Worm (Caenorhabditis elegans): Measurements from ENCODE around the gene F58A3.3.

Gene F58A3.3

ce11 chrX:11047183-11047582 lies 34.7 kb downstream of the F58A3.3 start, which contains the start of gene clc-1:
clc-1 (plus strand) TSS chrX:11047446.
- TF ChIP-seq hif-1 (tag; optimal IDR thresholded peaks at IDR 0.05): peak in 1 of 2 experiments; percentile 40
- peak; percentile 46 for TF ChIP-seq nhr-77 (tag; optimal IDR thresholded peaks at IDR 0.05)
- no peak for TF ChIP-seq unc-62 (GFP tag; optimal IDR thresholded peaks at IDR 0.05 in 1 of 2)
- no peak for TF ChIP-seq unc-62 (tag; optimal IDR thresholded peaks at IDR 0.05)
- peak; percentile 27 for TF ChIP-seq fos-1 (tag; optimal IDR thresholded peaks at IDR 0.05)
- peak; percentile 85 for TF ChIP-seq hlh-11 (tag; optimal IDR thresholded peaks at IDR 0.05)
- TF ChIP-seq nhr-41 (GFP tag; IDR thresholded peaks at IDR 0.05): no peak
- peak in 1 of 2 experiments; percentile 37 for TF ChIP-seq daf-16 (GFP tag; optimal IDR thresholded peaks at IDR 0.05)
- peak; percentile 87 for TF ChIP-seq daf-16 (tag; optimal IDR thresholded peaks at IDR 0.05)
- peak; percentile 73; the same call in 1 of the 2 replicates for TF ChIP-seq tra-1 (GFP tag; IDR thresholded peaks at IDR 0.05)
- TF ChIP-seq ceh-62 (tag; optimal IDR thresholded peaks at IDR 0.05): no peak
- peak; percentile 82 for TF ChIP-seq nhr-28 (tag; optimal IDR thresholded peaks at IDR 0.05)
- TF ChIP-seq php-3 (GFP tag; IDR thresholded peaks at IDR 0.05): peak; percentile 57
- TF ChIP-seq mep-1 (tag; optimal IDR thresholded peaks at IDR 0.05): peak; percentile 12
- no peak for TF ChIP-seq dmd-8 (GFP tag; IDR thresholded peaks at IDR 0.05)
- peak; percentile 15 for TF ChIP-seq nhr-48 (tag; optimal IDR thresholded peaks at IDR 0.05)
- no peak for TF ChIP-seq zip-11 (GFP tag; IDR thresholded peaks at IDR 0.05)
- TF ChIP-seq pqm-1 (tag; optimal IDR thresholded peaks at IDR 0.05): peak; percentile 97
- peak; percentile 29 for TF ChIP-seq T20F7.1 (GFP tag; optimal IDR thresholded peaks at IDR 0.05)
- peak; percentile 93 for TF ChIP-seq dmd-6 (GFP tag; IDR thresholded peaks at IDR 0.05)
- TF ChIP-seq lin-1 (GFP tag; IDR thresholded peaks at IDR 0.05): peak; percentile 51; the same call in 1 of the 2 replicates
- peak; percentile 1 for TF ChIP-seq hlh-30 (tag; optimal IDR thresholded peaks at IDR 0.05; ENCODE audit: insufficient read depth)
- peak; percentile 21; the same call in 1 of the 2 replicates for TF ChIP-seq ceh-20 (GFP tag; IDR thresholded peaks at IDR 0.05)
- TF ChIP-seq dve-1 (tag; optimal IDR thresholded peaks at IDR 0.05; ENCODE audit: insufficient read depth): peak; percentile 79

ce11 chrX:11050335-11050734 lies 37.9 kb downstream of the F58A3.3 start:
- TF ChIP-seq gei-8 (GFP tag; optimal IDR thresholded peaks at IDR 0.05) (no peak), aha-1 (tag) (peak; percentile 57), D1046.2 (GFP tag; IDR thresholded peaks at IDR 0.05) (0 out of 2 replicates have a peak, but pooled peaks have one; percentile 12), tag-97 (GFP tag; IDR thresholded peaks at IDR 0.05) (peak; percentile 61; the same call in 1 of the 2 replicates), set-16 (GFP tag; IDR thresholded peaks at IDR 0.05) (peak; percentile 98)

- TF ChIP-seq F37D6.2 (tag; optimal IDR thresholded peaks at IDR 0.05) (no peak), tag-97 (GFP tag; IDR thresholded peaks at IDR 0.05) (0 out of 2 replicates have a peak, but pooled peaks have one; percentile 67), nhr-28 (tag; optimal IDR thresholded peaks at IDR 0.05) (no peak)
Observed at ce11 chrX:11053615-11054014, 41.2 kb downstream of the F58A3.3 start, which contains the start of gene C09F12.2. C09F12.2 (plus strand) TSS chrX:11053915.

ce11 chrX:11057028-11057427 lies 44.6 kb downstream of the F58A3.3 start, which contains the start of gene lpr-3:
lpr-3 (plus strand) TSS chrX:11057401.
- TF ChIP-seq nhr-28 (tag; optimal IDR thresholded peaks at IDR 0.05) (peak; percentile 11), madf-5 (GFP tag; IDR thresholded peaks at IDR 0.05) (no peak), ztf-7 (tag; optimal IDR thresholded peaks at IDR 0.05) (no peak), mxl-3 (GFP tag; optimal IDR thresholded peaks at IDR 0.05) (peak; percentile 45), ZK546.5 (tag; optimal IDR thresholded peaks at IDR 0.05) (no peak), madf-9 (GFP tag; conservative IDR thresholded peaks at IDR 0.05) (no peak), hlh-30 (tag; optimal IDR thresholded peaks at IDR 0.05; ENCODE audit: insufficient read depth) (peak; percentile 14), hlh-11 (tag; optimal IDR thresholded peaks at IDR 0.05) (peak; percentile 61), snpc-4 (tag; optimal IDR thresholded peaks at IDR 0.05) (no peak)
